Worm (Caenorhabditis elegans): ENCODE results near the gene K09C6.9.
"Not testable (repeated sequence)": the region's sequence is repeated elsewhere in the genome, so short reads cannot be mapped to it uniquely, and the experiment has no call there.

K09C6.9 gene

ce11 chrV:838984-839471 lies 15.8 kb downstream of the K09C6.9 start, which contains the start of the genes K09C6.7 and K09C6.10:
K09C6.7 (minus strand) TSS chrV:839084.
K09C6.10 (plus strand) TSS chrV:839421.
- not testable (repeated sequence) for TF ChIP-seq aly-2, ceh-82, nhr-77 (tag; optimal IDR thresholded peaks at IDR 0.05)

ce11 chrV:833368-833767 lies 21.5 kb downstream of the K09C6.9 start, which contains the start of gene F41H8.1:
F41H8.1 (plus strand) TSS chrV:833668.
- no peak for TF ChIP-seq snpc-4 (tag; optimal IDR thresholded peaks at IDR 0.05)
- TF ChIP-seq peb-1 (tag; optimal IDR thresholded peaks at IDR 0.05) = no peak
- TF ChIP-seq unc-62 (GFP tag; optimal IDR thresholded peaks at IDR 0.05) = no peak
- TF ChIP-seq ztf-11 (tag; optimal IDR thresholded peaks at IDR 0.05) = no peak
- no peak for TF ChIP-seq nhr-21 (tag; optimal IDR thresholded peaks at IDR 0.05)
- no peak for TF ChIP-seq egl-27 (tag; optimal IDR thresholded peaks at IDR 0.05)
- no peak for TF ChIP-seq ztf-4 (tag; optimal IDR thresholded peaks at IDR 0.05)
- TF ChIP-seq elt-3 (tag; optimal IDR thresholded peaks at IDR 0.05) = no peak

ce11 chrV:826097-826496 lies 28.8 kb downstream of the K09C6.9 start, which contains the start of gene F41H8.2:
F41H8.2 (plus strand) TSS chrV:826397.
- TF ChIP-seq nhr-10 (tag; optimal IDR thresholded peaks at IDR 0.05) = no peak
- no peak for TF ChIP-seq nhr-237 (tag; optimal IDR thresholded peaks at IDR 0.05)
- TF ChIP-seq ceh-82 (tag; optimal IDR thresholded peaks at IDR 0.05) = no peak
- no peak for TF ChIP-seq sma-3 (GFP tag; optimal IDR thresholded peaks at IDR 0.05)
- no peak for TF ChIP-seq ceh-16 (tag; optimal IDR thresholded peaks at IDR 0.05)
- no peak for TF ChIP-seq Y55F3AM.14 (GFP tag; optimal IDR thresholded peaks at IDR 0.05)
- no peak for TF ChIP-seq ama-1 (optimal IDR thresholded peaks at IDR 0.05)
- TF ChIP-seq dmd-4 (tag; optimal IDR thresholded peaks at IDR 0.05) = no peak
- no peak for TF ChIP-seq unc-55 (GFP tag; optimal IDR thresholded peaks at IDR 0.05)

ce11 chrV:822922-823321 lies 31.9 kb downstream of the K09C6.9 start, which contains the start of gene srx-31:
srx-31 (minus strand) TSS chrV:823022.
- TF ChIP-seq ztf-1 (GFP tag; conservative IDR thresholded peaks at IDR 0.05); dmd-4 (tag; optimal IDR thresholded peaks at IDR 0.05); nhr-6 (tag; optimal IDR thresholded peaks at IDR 0.05): not testable (repeated sequence)

ce11 chrV:820629-821028 lies 34.2 kb downstream of the K09C6.9 start, which contains the start of gene srx-32:
srx-32 (minus strand) TSS chrV:820729.
- TF ChIP-seq nhr-237, aly-2, nhr-129 (tag; optimal IDR thresholded peaks at IDR 0.05): not testable (repeated sequence)

- TF ChIP-seq nhr-12 (tag; optimal IDR thresholded peaks at IDR 0.05) (no peak), blmp-1 (tag; optimal IDR thresholded peaks at IDR 0.05; ENCODE audit: insufficient read depth) (no peak), fos-1 (tag; optimal IDR thresholded peaks at IDR 0.05) (no peak), lsy-2 (tag; optimal IDR thresholded peaks at IDR 0.05) (no peak), Y55F3AM.14 (GFP tag; optimal IDR thresholded peaks at IDR 0.05) (no peak), sma-9 (GFP tag; optimal IDR thresholded peaks at IDR 0.05) (no peak), sma-9 (tag; optimal IDR thresholded peaks at IDR 0.05) (no peak), lin-11 (tag; optimal IDR thresholded peaks at IDR 0.05) (no peak), alr-1 (tag; optimal IDR thresholded peaks at IDR 0.05) (no peak), egl-27 (tag; optimal IDR thresholded peaks at IDR 0.05) (no peak), nhr-10 (tag; optimal IDR thresholded peaks at IDR 0.05) (no peak), nhr-23 (tag; optimal IDR thresholded peaks at IDR 0.05) (no peak), ama-1 (optimal IDR thresholded peaks at IDR 0.05) (no peak), gmeb-1 (tag; optimal IDR thresholded peaks at IDR 0.05) (no peak)
Measured at ce11 chrV:817182-817581, 37.7 kb downstream of the K09C6.9 start, which contains the start of gene R13D11.1. R13D11.1 (plus strand) TSS chrV:817482.
